Fruit fly (Drosophila melanogaster) whole organism, embryonic: ENCODE results near the gene kat-60L1.

Experiments used
- B-H2 ChIP-seq: fragments of 200-800 bp; sonication (Bioruptor generic); optimal IDR thresholded peaks from 2 replicates; lab custom pipeline; 2018; ENCODE audit warnings: missing biosample characterization, mild to moderate bottlenecking, missing genetic modification characterization
- Bdp1 ChIP-seq: fragments of 200-800 bp; sonication (Bioruptor generic); optimal IDR thresholded peaks from 3 replicates; lab custom pipeline; 2016; ENCODE audit warnings: missing biosample characterization, missing genetic modification characterization
- CG10431 ChIP-seq: fragments of 200-800 bp; sonication (Bioruptor generic); optimal IDR thresholded peaks from 3 replicates; lab custom pipeline; 2018; ENCODE audit warnings: missing biosample characterization, mild to moderate bottlenecking, missing genetic modification characterization
- CG11247 ChIP-seq: fragments of 200-800 bp; sonication (Bioruptor generic); IDR thresholded peaks from 2 replicates; pipeline ENCODE4 v1.3.6; 2022; ENCODE audit warnings: missing biosample characterization, missing genetic modification characterization
- CG17912 ChIP-seq: fragments of 200-800 bp; sonication (Bioruptor generic); optimal IDR thresholded peaks from 2 replicates; lab custom pipeline; 2018; ENCODE audit warnings: missing biosample characterization, mild to moderate bottlenecking, missing genetic modification characterization
- CG18262 ChIP-seq: fragments of 200-800 bp; optimal IDR thresholded peaks from 3 replicates; lab custom pipeline; 2019; ENCODE audit warnings: missing biosample characterization, mild to moderate bottlenecking, missing genetic modification characterization, moderate library complexity
- CG1832 ChIP-seq: fragments of 200-800 bp; sonication (Bioruptor generic); optimal IDR thresholded peaks from 2 replicates; lab custom pipeline; 2017; ENCODE audit warnings: missing biosample characterization, mild to moderate bottlenecking, missing genetic modification characterization, inconsistent platforms
- CG32772 ChIP-seq: fragments of 200-800 bp; sonication (Bioruptor generic); IDR thresholded peaks from 2 replicates; pipeline ENCODE4 v1.3.6; 2022; ENCODE audit warnings: missing biosample characterization, missing genetic modification characterization
- CG3726 ChIP-seq: fragments of 200-800 bp; sonication (Bioruptor generic); IDR thresholded peaks from 3 replicates; pipeline ENCODE4, ENCODE4 v1.3.6; 2022; ENCODE audit warnings: missing biosample characterization, missing genetic modification characterization
- CG4328 ChIP-seq: fragments of 200-800 bp; sonication (Bioruptor generic); optimal IDR thresholded peaks from 3 replicates; lab custom pipeline; 2017; ENCODE audit warnings: missing biosample characterization, missing genetic modification reagents, missing genetic modification characterization
- CG4707 ChIP-seq: fragments of 200-800 bp; sonication (Bioruptor generic); optimal IDR thresholded peaks from 2 replicates; lab custom pipeline; 2018; ENCODE audit warnings: missing biosample characterization, mild to moderate bottlenecking, missing genetic modification characterization, moderate library complexity
- CG4730 ChIP-seq: fragments of 200-800 bp; sonication (Bioruptor generic); IDR thresholded peaks from 2 replicates; pipeline ENCODE4 v1.3.6; 2022; ENCODE audit warnings: missing biosample characterization, missing genetic modification characterization
- CG8089 ChIP-seq: fragments of 200-800 bp; sonication (Bioruptor generic); optimal IDR thresholded peaks from 3 replicates; lab custom pipeline; 2016; ENCODE audit warnings: missing biosample characterization, missing genetic modification characterization
- CG9876 ChIP-seq: fragments of 200-800 bp; sonication (Bioruptor generic); optimal IDR thresholded peaks from 2 replicates; lab custom pipeline; 2016; ENCODE audit warnings: missing biosample characterization, missing genetic modification characterization
- Dad ChIP-seq: fragments of 200-800 bp; sonication (Bioruptor generic); optimal IDR thresholded peaks from 3 replicates; lab custom pipeline; 2016; ENCODE audit warnings: missing biosample characterization, missing genetic modification characterization
- Doc2 ChIP-seq: fragments of 200-800 bp; sonication (Bioruptor generic); IDR thresholded peaks from 2 replicates; pipeline ENCODE4 v1.3.6; 2022; ENCODE audit warnings: missing biosample characterization, missing genetic modification characterization
- Dref ChIP-seq: fragments of 200-800 bp; sonication (Bioruptor generic); IDR thresholded peaks from 2 replicates; pipeline ENCODE4 v1.3.6; 2022; ENCODE audit warnings: missing biosample characterization, missing genetic modification characterization
- Gsc ChIP-seq: fragments of 200-800 bp; sonication (Bioruptor generic); IDR thresholded peaks from 2 replicates; pipeline ENCODE4 v1.3.6; 2022; ENCODE audit warnings: missing biosample characterization, missing genetic modification characterization
- H15 ChIP-seq: fragments of 200-800 bp; sonication (Bioruptor generic); IDR thresholded peaks from 3 replicates; pipeline ENCODE4 v1.3.6; 2022; ENCODE audit warnings: missing biosample characterization, missing genetic modification characterization
- HmgD ChIP-seq: fragments of 200-800 bp; sonication (Bioruptor generic); optimal IDR thresholded peaks from 3 replicates; lab custom pipeline; 2016; ENCODE audit warnings: missing biosample characterization, missing genetic modification characterization
- HmgZ ChIP-seq: fragments of 200-800 bp; sonication (Bioruptor generic); optimal IDR thresholded peaks from 2 replicates; lab custom pipeline; 2018; ENCODE audit warnings: missing biosample characterization, mild to moderate bottlenecking, missing genetic modification characterization
- Hmr ChIP-seq: fragments of 200-800 bp; sonication (Bioruptor generic); optimal IDR thresholded peaks from 3 replicates; lab custom pipeline; 2017; ENCODE audit warnings: mild to moderate bottlenecking, missing biosample characterization, missing genetic modification reagents, missing genetic modification characterization
- MTF-1 ChIP-seq: fragments of 200-800 bp; sonication (Bioruptor generic); optimal IDR thresholded peaks from 2 replicates; lab custom pipeline; 2018; ENCODE audit warnings: missing biosample characterization, mild to moderate bottlenecking, missing genetic modification characterization, borderline replicate concordance
- Meics ChIP-seq: fragments of 200-800 bp; sonication (Bioruptor generic); optimal IDR thresholded peaks from 2 replicates; lab custom pipeline; 2017; ENCODE audit warnings: missing biosample characterization, mild to moderate bottlenecking, missing genetic modification characterization
- Nf-YC ChIP-seq: fragments of 200-800 bp; optimal IDR thresholded peaks from 3 replicates; lab custom pipeline; 2019; ENCODE audit warnings: missing biosample characterization, mild to moderate bottlenecking, missing genetic modification characterization, moderate library complexity
- Ptx1 ChIP-seq: fragments of 200-800 bp; sonication (Bioruptor generic); IDR thresholded peaks from 2 replicates; pipeline ENCODE4 v1.3.6; 2022; ENCODE audit warnings: missing biosample characterization, missing genetic modification characterization
- Sin3A ChIP-seq: fragments of >200 bp; optimal IDR thresholded peaks from 2 replicates; lab custom pipeline; 2018
- al ChIP-seq: fragments of 200-800 bp; sonication (Bioruptor generic); IDR thresholded peaks from 2 replicates; pipeline ENCODE4 v1.3.6; 2022; ENCODE audit warnings: missing biosample characterization, missing genetic modification characterization
- ase ChIP-seq: fragments of 200-800 bp; sonication (Bioruptor generic); IDR thresholded peaks from 3 replicates; pipeline ENCODE4 v1.3.6; 2022; ENCODE audit warnings: missing biosample characterization, missing genetic modification characterization
- bigmax ChIP-seq: fragments of 200-800 bp; sonication (Bioruptor generic); optimal IDR thresholded peaks from 2 replicates; lab custom pipeline; 2018; ENCODE audit warnings: missing biosample characterization, mild to moderate bottlenecking, missing genetic modification characterization
- cad ChIP-seq: fragments of >200 bp; optimal IDR thresholded peaks from 2 replicates; lab custom pipeline; 2017; ENCODE audit warnings: missing biosample characterization, missing genetic modification characterization
- chm ChIP-seq: fragments of 200-800 bp; sonication (Bioruptor generic); IDR thresholded peaks from 2 replicates; pipeline ENCODE4 v1.3.6; 2022; ENCODE audit warnings: missing biosample characterization, missing genetic modification characterization
- disco-r ChIP-seq: fragments of 200-800 bp; sonication (Bioruptor generic); optimal IDR thresholded peaks from 2 replicates; lab custom pipeline; 2016; ENCODE audit warnings: missing biosample characterization, missing genetic modification characterization
- fd64A ChIP-seq: fragments of 200-800 bp; sonication (Bioruptor generic); optimal IDR thresholded peaks from 3 replicates; lab custom pipeline; 2018; ENCODE audit warnings: missing biosample characterization, mild to moderate bottlenecking, missing genetic modification characterization
- fru ChIP-seq: fragments of >200 bp; optimal IDR thresholded peaks from 2 replicates; lab custom pipeline; 2017
- grau ChIP-seq: fragments of 200-800 bp; optimal IDR thresholded peaks from 3 replicates; lab custom pipeline; 2019; ENCODE audit warnings: missing biosample characterization, mild to moderate bottlenecking, missing genetic modification characterization, moderate library complexity
- ind ChIP-seq: fragments of 200-800 bp; sonication (Bioruptor generic); optimal IDR thresholded peaks from 3 replicates; lab custom pipeline; 2016; ENCODE audit warnings: missing biosample characterization, missing genetic modification characterization
- inv ChIP-seq: fragments of 200-800 bp; sonication (Bioruptor generic); IDR thresholded peaks from 2 replicates; pipeline ENCODE4 v1.3.6; 2022; ENCODE audit warnings: missing biosample characterization, missing genetic modification characterization; ENCODE audit not compliant: partially characterized antibody
- kah ChIP-seq: fragments of 200-800 bp; sonication (Bioruptor generic); optimal IDR thresholded peaks from 2 replicates; lab custom pipeline; 2018; ENCODE audit warnings: missing biosample characterization, mild to moderate bottlenecking, missing genetic modification characterization
- knrl ChIP-seq: fragments of 200-800 bp; sonication (Bioruptor generic); IDR thresholded peaks from 3 replicates; pipeline ENCODE4 v1.3.6; 2022; ENCODE audit warnings: missing biosample characterization, missing genetic modification characterization; ENCODE audit not compliant: partially characterized antibody
- luna ChIP-seq: fragments of 200-800 bp; sonication (Bioruptor generic); optimal IDR thresholded peaks from 2 replicates; lab custom pipeline; 2016; ENCODE audit warnings: missing biosample characterization, missing genetic modification characterization
- prd ChIP-seq, 3 experiments: fragments of >200 bp in 2 of 3; fragments of 200-800 bp in 1 of 3; sonication (Bioruptor generic) in 1 of 3; optimal IDR thresholded peaks in 2 of 3; IDR thresholded peaks in 1 of 3; 2 replicates in 2 of 3; 3 replicates in 1 of 3; pipeline versions ENCODE4 v1.3.6 to Lab custom; 2017 to 2022; ENCODE audit warnings: missing biosample characterization in 1 of 3, missing genetic modification characterization in 1 of 3
- ranshi ChIP-seq: fragments of 200-800 bp; sonication (Bioruptor generic); IDR thresholded peaks from 2 replicates; pipeline ENCODE4 v1.3.6; 2022; ENCODE audit warnings: missing biosample characterization, missing genetic modification characterization
- repo ChIP-seq: fragments of 200-800 bp; sonication (Bioruptor generic); optimal IDR thresholded peaks from 2 replicates; lab custom pipeline; 2016; ENCODE audit warnings: missing biosample characterization, missing genetic modification characterization
- sisA ChIP-seq: fragments of 200-800 bp; sonication (Bioruptor generic); IDR thresholded peaks from 2 replicates; pipeline ENCODE4 v1.3.6; 2022; ENCODE audit warnings: missing biosample characterization, missing genetic modification characterization
- slp2 ChIP-seq: fragments of 200-800 bp; sonication (Bioruptor generic); optimal IDR thresholded peaks from 2 replicates; lab custom pipeline; 2016; ENCODE audit warnings: missing biosample characterization, missing genetic modification characterization
- tup ChIP-seq: fragments of 200-800 bp; sonication (Bioruptor generic); optimal IDR thresholded peaks from 2 replicates; lab custom pipeline; 2016; ENCODE audit warnings: missing biosample characterization, mild to moderate bottlenecking, missing genetic modification characterization, moderate library complexity
- wek ChIP-seq: fragments of 200-800 bp; sonication (Bioruptor generic); optimal IDR thresholded peaks from 3 replicates; lab custom pipeline; 2018; ENCODE audit warnings: missing biosample characterization, mild to moderate bottlenecking, missing genetic modification characterization, moderate library complexity

kat-60L1 gene

dm6 chr3R:5789025-5789953, 7.7 kb downstream of the kat-60L1 start, which contains the start of the genes Hat1 and Rpn5 (continued):
- TF ChIP-seq tup (peak; percentile 56), Gsc (GFP tag; lab: Robert Waterston, UW) (0 out of 2 replicates have a peak, but pooled peaks have one; percentile 7), fd64A (GFP tag; lab: Kevin White, UChicago) (no peak), inv (GFP tag; lab: Robert Waterston, UW) (peak; percentile 75), Sin3A (lab: Kevin White, UChicago) (peak; percentile 62), CG17912 (no peak), CG4707 (GFP tag; lab: Kevin White, UChicago) (no peak), CG3726 (GFP tag; lab: Robert Waterston, UW) (no peak), MTF-1 (GFP tag; lab: Kevin White, UChicago) (no peak), knrl (GFP tag; lab: Robert Waterston, UW) (peak; percentile 84), HmgD (peak; percentile 88), CG9876 (peak; percentile 73), H15 (GFP tag; lab: Robert Waterston, UW) (0 out of 3 replicates have a peak, but pooled peaks have one; percentile 31), Ptx1 (GFP tag; lab: Robert Waterston, UW) (peak; percentile 69), cad (no peak), Dad (GFP tag; lab: Kevin White, UChicago) (peak; percentile 88), wek (GFP tag; lab: Kevin White, UChicago) (no peak), CG1832 (no peak), CG32772 (GFP tag; lab: Robert Waterston, UW) (peak; percentile 60), fru (lab: Kevin White, UChicago) (no peak), ase (GFP tag; lab: Robert Waterston, UW) (peak; percentile 51; the same call in 1 of the 3 replicates), HmgZ (peak; percentile 83), luna (GFP tag; lab: Kevin White, UChicago) (peak; percentile 80), CG11247 (GFP tag; lab: Robert Waterston, UW) (peak; percentile 29; the same call in 1 of the 2 replicates), Bdp1 (GFP tag; lab: Kevin White, UChicago) (peak; percentile 83), sisA (peak; percentile 78), Nf-YC (peak; percentile 69), slp2 (GFP tag; lab: Kevin White, UChicago) (peak; percentile 87), al (peak; percentile 60; the same call in 1 of the 2 replicates), CG4328 (GFP tag; lab: Kevin White, UChicago) (peak; percentile 59), Dref (GFP tag; lab: Robert Waterston, UW) (peak; percentile 30; the same call in 1 of the 2 replicates), disco-r (peak; percentile 92), prd (optimal IDR thresholded peaks at IDR 0.05; lab: Kevin White, UChicago) (no peak), prd (GFP tag; IDR thresholded peaks at IDR 0.05; lab: Robert Waterston, UW) (peak; percentile 79; the same call in 2 of the 3 replicates), Doc2 (GFP tag; lab: Robert Waterston, UW) (no peak), B-H2 (GFP tag; lab: Kevin White, UChicago) (peak; percentile 31), Meics (GFP tag; lab: Kevin White, UChicago) (peak; percentile 76), ranshi (GFP tag; lab: Robert Waterston, UW) (peak; percentile 28; the same call in 1 of the 2 replicates), repo (peak; percentile 76), grau (tag; lab: Kevin White, UChicago) (peak; percentile 67), CG4730 (peak; percentile 4; the same call in 1 of the 2 replicates), ind (GFP tag; lab: Kevin White, UChicago) (peak; percentile 90), CG10431 (GFP tag; lab: Kevin White, UChicago) (peak; percentile 48), bigmax (GFP tag; lab: Kevin White, UChicago) (no peak), CG8089 (GFP tag; lab: Kevin White, UChicago) (peak; percentile 87), chm (GFP tag; lab: Robert Waterston, UW) (peak; percentile 59; the same call in 1 of the 2 replicates), CG18262 (tag; lab: Kevin White, UChicago) (peak; percentile 75), Hmr (GFP tag; lab: Kevin White, UChicago) (peak; percentile 81), kah (GFP tag; lab: Kevin White, UChicago) (no peak)
